Worm (Caenorhabditis elegans) whole organism, L1 larva: ENCODE data around the gene str-150.

Experiments used
- C34B4.2 ChIP-seq: sonication (generic microtip); optimal IDR thresholded peaks from 2 replicates; lab custom pipeline; 2017; ENCODE audit warnings: mild to moderate bottlenecking, missing genetic modification characterization, missing compliant biosample characterization
- aha-1 ChIP-seq: fragments of 150-350 bp; optimal IDR thresholded peaks from 2 replicates; lab custom pipeline; 2014; ENCODE audit warnings: missing biosample characterization, missing genetic modification characterization
- ceh-82 ChIP-seq, 3 experiments: fragments of 150-350 bp in 1 of 3; sonication (generic microtip) in 2 of 3; optimal IDR thresholded peaks; 2 replicates each; lab custom pipeline; 2014 to 2017; ENCODE audit warnings: missing biosample characterization in 3 of 3, missing genetic modification characterization in 3 of 3
- efl-1 ChIP-seq, 4 experiments: fragments of 150-350 bp; optimal IDR thresholded peaks in 3 of 4; peaks in 1 of 4; 1 replicate in 1 of 4; 2 replicates in 3 of 4; lab custom pipeline; 2014; ENCODE audit warnings: missing biosample characterization in 2 of 4, missing genetic modification characterization in 2 of 4, missing genetic modification reagents in 2 of 4
- elt-3 ChIP-seq, 6 experiments: fragments of 150-350 bp in 1 of 6; sonication (generic microtip); optimal IDR thresholded peaks; 2 replicates each; lab custom pipeline; 2017 to 2018; ENCODE audit warnings: missing biosample characterization in 6 of 6, missing genetic modification characterization in 6 of 6, inconsistent platforms in 1 of 6
- hlh-17 ChIP-seq: fragments of 200-800 bp; sonication (Bioruptor generic); optimal IDR thresholded peaks from 2 replicates; lab custom pipeline; 2018; ENCODE audit warnings: missing genetic modification characterization, mild to moderate bottlenecking, missing compliant biosample characterization, moderate library complexity, borderline replicate concordance
- lin-15B ChIP-seq: fragments of 150-350 bp; sonication (generic microtip); optimal IDR thresholded peaks from 3 replicates; lab custom pipeline; 2014; ENCODE audit warnings: missing biosample characterization, missing genetic modification characterization
- lsy-2 ChIP-seq, 2 experiments: fragments of 150-350 bp; optimal IDR thresholded peaks; 2 replicates each; lab custom pipeline; 2014; ENCODE audit warnings: missing biosample characterization in 2 of 2, missing genetic modification characterization in 2 of 2
- nhr-71 ChIP-seq: sonication (generic microtip); optimal IDR thresholded peaks from 2 replicates; lab custom pipeline; 2016; ENCODE audit warnings: mild to moderate bottlenecking, missing genetic modification characterization, moderate library complexity, missing compliant biosample characterization
- sptf-1 ChIP-seq: fragments of 150-350 bp; optimal IDR thresholded peaks from 2 replicates; lab custom pipeline; 2014; ENCODE audit warnings: missing biosample characterization, missing genetic modification characterization
- tbx-2 ChIP-seq: sonication (generic microtip); optimal IDR thresholded peaks from 2 replicates; lab custom pipeline; 2016; ENCODE audit warnings: missing genetic modification characterization, missing compliant biosample characterization
- ztf-4 ChIP-seq: fragments of 150-350 bp; optimal IDR thresholded peaks from 2 replicates; lab custom pipeline; 2014; ENCODE audit warnings: missing biosample characterization, missing genetic modification characterization

ce11 chrV:16598437-16598836, 15.4 kb downstream of the str-150 start:
- peak; percentile 47 for TF ChIP-seq nhr-71 (tag; lab: Kevin White, UChicago)
- no peak for TF ChIP-seq ztf-4
- TF ChIP-seq ceh-82 (tag; optimal IDR thresholded peaks at IDR 0.05; lab: Kevin White, UChicago), result no peak
- TF ChIP-seq efl-1 (optimal IDR thresholded peaks at IDR 0.05; lab: Kevin White, UChicago), result no peak
- no peak for TF ChIP-seq efl-1 (GFP tag; optimal IDR thresholded peaks at IDR 0.05 in 1 of 2; lab: Kevin White, UChicago)
- no peak for TF ChIP-seq lin-15B (tag; lab: Kevin White, UChicago)
- TF ChIP-seq hlh-17, result no peak
- no peak for TF ChIP-seq sptf-1 (tag; lab: Kevin White, UChicago)
- peak; percentile 8 to 33 for TF ChIP-seq lsy-2 (tag; optimal IDR thresholded peaks at IDR 0.05; lab: Kevin White, UChicago)
- TF ChIP-seq tbx-2 (tag; lab: Kevin White, UChicago), result no peak
- no peak for TF ChIP-seq elt-3 (tag; optimal IDR thresholded peaks at IDR 0.05; lab: Kevin White, UChicago)
- TF ChIP-seq C34B4.2, result no peak
- TF ChIP-seq aha-1 (tag; lab: Kevin White, UChicago), result no peak
